Worm (Caenorhabditis elegans): ENCODE data around the gene srb-1.

DNA sequence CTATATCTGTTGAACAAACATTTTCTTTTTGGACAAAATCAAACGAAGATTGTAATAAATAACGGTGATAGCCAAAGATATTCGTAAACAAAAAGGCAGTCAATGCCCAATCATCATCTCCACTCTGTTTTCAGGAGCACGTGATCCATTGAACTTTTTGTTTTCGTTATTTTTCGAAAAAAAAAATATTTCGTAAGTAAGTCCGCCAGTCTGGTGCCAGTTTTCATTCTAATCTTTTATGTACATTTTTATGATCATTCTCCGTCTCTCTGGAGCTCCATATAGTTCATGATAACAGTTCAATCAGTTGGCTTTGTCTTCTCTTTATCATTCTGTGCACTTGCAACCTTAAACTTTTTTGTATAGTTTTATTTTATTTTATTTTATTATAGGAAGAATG is 32.1 kb upstream of the srb-1 start, which contains the start of gene ampd-1:
- TF ChIP-seq C08G9.2 (tag; optimal IDR thresholded peaks at IDR 0.05) (no peak), pag-3 (tag; optimal IDR thresholded peaks at IDR 0.05; ENCODE audit: borderline replicate concordance) (no peak), unc-55 (GFP tag; optimal IDR thresholded peaks at IDR 0.05) (no peak), hlh-30 (tag; optimal IDR thresholded peaks at IDR 0.05; ENCODE audit: insufficient read depth) (no peak)
